Worm (Caenorhabditis elegans) whole organism, midembryonic: ENCODE results near the gene R11D1.7.

ENCODE experiments used
- cog-1 ChIP-seq: sonication (generic microtip); optimal IDR thresholded peaks from 2 replicates; lab custom pipeline; 2016; ENCODE audit warnings: missing genetic modification characterization, missing compliant biosample characterization
- klf-2 ChIP-seq: fragments of 200-800 bp; sonication (Bioruptor generic); conservative IDR thresholded peaks from 2 replicates; pipeline ENCODE4 v1.3.6; 2022; ENCODE audit warnings: missing genetic modification reagents, missing genetic modification characterization, missing compliant biosample characterization
- tab-1 ChIP-seq: fragments of 200-800 bp; sonication (Bioruptor generic); IDR thresholded peaks from 2 replicates; pipeline ENCODE4 v1.3.6; 2022; ENCODE audit warnings: missing genetic modification characterization, missing compliant biosample characterization

DNA sequence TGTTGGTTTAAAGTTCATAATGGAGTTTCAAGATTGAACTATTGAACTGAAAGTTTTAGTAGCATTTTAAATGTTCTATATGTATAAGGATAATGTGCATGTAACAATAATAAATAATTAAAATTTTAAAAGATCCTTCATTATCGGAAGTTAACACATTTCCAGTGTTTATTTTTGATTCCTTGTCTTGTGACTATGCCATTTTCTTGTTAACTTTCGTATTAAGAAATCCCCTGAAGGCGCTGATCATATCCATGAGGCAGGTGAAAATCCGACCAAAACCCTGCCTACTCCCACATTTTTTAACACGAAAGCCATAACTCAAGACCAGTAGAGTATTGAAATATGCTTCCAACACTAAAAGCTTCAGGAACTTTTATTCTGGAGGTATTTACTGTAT is at the start of gene R11D1.7:
- TF ChIP-seq tab-1 (GFP tag; lab: Robert Waterston, UW) (no peak), cog-1 (no peak), klf-2 (GFP tag; lab: Robert Waterston, UW) (no peak)
